Worm (Caenorhabditis elegans) whole organism, young adult: Measurements from ENCODE around the gene cdk-1.

Source experiments
- B0019.2 ChIP-seq: fragments of 200-800 bp; sonication (Bioruptor generic); conservative IDR thresholded peaks from 2 replicates; pipeline ENCODE4 v1.3.6; 2022; ENCODE audit warnings: missing genetic modification reagents, missing genetic modification characterization, missing compliant biosample characterization
- F55B11.4 ChIP-seq: sonication (generic microtip); optimal IDR thresholded peaks from 2 replicates; lab custom pipeline; 2016; ENCODE audit warnings: missing compliant biosample characterization, missing genetic modification characterization, borderline replicate concordance; ENCODE audit not compliant: insufficient read depth
- ama-1 ChIP-seq, 3 experiments: fragments of 150-350 bp in 1 of 3; sonication (generic microtip) in 2 of 3; optimal IDR thresholded peaks; 2 replicates each; lab custom pipeline; 2014 to 2018; ENCODE audit warnings: missing biosample characterization in 2 of 3, missing genetic modification characterization in 2 of 3, missing genetic modification reagents in 2 of 3
- aptf-2 ChIP-seq: fragments of 200-800 bp; sonication (Bioruptor generic); conservative IDR thresholded peaks from 2 replicates; pipeline ENCODE4 v1.3.6; 2022; ENCODE audit warnings: missing genetic modification reagents, missing genetic modification characterization, missing compliant biosample characterization
- cebp-1 ChIP-seq, 2 experiments: fragments of 200-800 bp in 1 of 2; sonication (Bioruptor generic) in 1 of 2; sonication (generic microtip) in 1 of 2; IDR thresholded peaks in 1 of 2; optimal IDR thresholded peaks in 1 of 2; 2 replicates each; pipeline versions ENCODE4 v1.3.6 to Lab custom; 2017 to 2022; ENCODE audit warnings: missing compliant biosample characterization in 2 of 2, missing genetic modification characterization in 2 of 2, mild to moderate bottlenecking in 1 of 2, missing genetic modification reagents in 1 of 2, moderate library complexity in 1 of 2
- ceh-40 ChIP-seq: fragments of 200-800 bp; sonication (Bioruptor generic); IDR thresholded peaks from 2 replicates; pipeline ENCODE4 v1.3.6; 2022; ENCODE audit warnings: missing genetic modification characterization, missing compliant biosample characterization
- lin-26 ChIP-seq: fragments of 200-800 bp; sonication (Bioruptor generic); IDR thresholded peaks from 2 replicates; pipeline ENCODE4 v1.3.6; 2022; ENCODE audit warnings: missing genetic modification reagents, missing genetic modification characterization, missing compliant biosample characterization
- madf-6 ChIP-seq: fragments of 200-800 bp; sonication (Bioruptor generic); IDR thresholded peaks from 2 replicates; pipeline ENCODE4 v1.3.6; 2022; ENCODE audit warnings: missing genetic modification reagents, missing genetic modification characterization, missing compliant biosample characterization
- mel-28 ChIP-seq: sonication (generic microtip); optimal IDR thresholded peaks from 2 replicates; lab custom pipeline; 2016; ENCODE audit warnings: borderline replicate concordance, mild to moderate bottlenecking, missing genetic modification characterization, missing compliant biosample characterization
- pha-4 ChIP-seq: fragments of 150-350 bp; sonication (generic microtip); optimal IDR thresholded peaks from 2 replicates; lab custom pipeline; 2014; ENCODE audit warnings: missing biosample characterization, missing genetic modification reagents, missing genetic modification characterization
- rcor-1 ChIP-seq: fragments of 200-800 bp; sonication (Bioruptor generic); IDR thresholded peaks from 2 replicates; pipeline ENCODE4 v1.3.6; 2022; ENCODE audit warnings: missing genetic modification reagents, missing genetic modification characterization, missing compliant biosample characterization
- sdz-38 ChIP-seq: sonication (generic microtip); optimal IDR thresholded peaks from 2 replicates; lab custom pipeline; 2016; ENCODE audit warnings: missing genotype, missing genetic modification characterization, missing compliant biosample characterization

DNA sequence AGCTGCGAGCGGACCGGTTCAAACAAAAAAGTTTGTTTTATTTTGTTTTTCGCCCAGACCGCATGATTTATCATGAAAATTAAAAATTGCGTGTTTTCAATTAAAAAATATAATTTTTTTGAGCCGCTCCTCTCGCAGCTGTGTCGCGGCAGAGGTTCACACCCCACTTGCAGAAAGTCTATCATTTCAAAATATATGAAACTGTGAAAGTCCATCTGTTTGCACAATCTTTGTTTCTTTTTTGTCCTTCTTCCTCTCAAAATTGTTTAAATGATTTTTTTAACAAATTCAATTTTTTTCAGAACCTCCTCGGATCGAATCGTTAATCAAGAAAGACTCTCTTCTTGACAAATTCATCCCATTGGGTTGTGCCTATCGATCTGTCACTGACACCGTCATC is 47.7 kb upstream of the cdk-1 start, which contains the start of gene tlk-1:
- TF ChIP-seq madf-6 (no peak), sdz-38 (tag; lab: Kevin White, UChicago) (no peak), ama-1 (optimal IDR thresholded peaks at IDR 0.05; lab: Kevin White, UChicago) (no peak), ama-1 (GFP tag; optimal IDR thresholded peaks at IDR 0.05; lab: Kevin White, UChicago) (no peak), B0019.2 (GFP tag; lab: Robert Waterston, UW) (no peak), lin-26 (GFP tag; lab: Robert Waterston, UW) (no peak), pha-4 (tag; lab: Kevin White, UChicago) (no peak), mel-28 (tag; lab: Kevin White, UChicago) (no peak), rcor-1 (GFP tag; lab: Robert Waterston, UW) (no peak), cebp-1 (GFP tag; IDR thresholded peaks at IDR 0.05; lab: Robert Waterston, UW) (no peak), cebp-1 (tag; optimal IDR thresholded peaks at IDR 0.05; lab: Kevin White, UChicago) (no peak), ceh-40 (no peak), aptf-2 (GFP tag; lab: Robert Waterston, UW) (no peak), F55B11.4 (tag; lab: Kevin White, UChicago) (no peak)
